Fruit fly (Drosophila melanogaster): Measurements from ENCODE around the gene CG7420.

CG7420 gene

dm6 chr2L:1473427-1473826 lies 29.3 kb downstream of the CG7420 start (continued):
- TF ChIP-seq ash1 (GFP tag; optimal IDR thresholded peaks at IDR 0.05) = no peak
- TF ChIP-seq ERR (GFP tag; optimal IDR thresholded peaks at IDR 0.05) = no peak
- no peak for TF ChIP-seq en (GFP tag; optimal IDR thresholded peaks at IDR 0.05)
- TF ChIP-seq unc-4 (GFP tag; IDR thresholded peaks at IDR 0.05; ENCODE audit: partially characterized antibody) = no peak
- TF ChIP-seq Sry-β (GFP tag; optimal IDR thresholded peaks at IDR 0.05) = no peak
- TF ChIP-seq Taf1 (GFP tag; IDR thresholded peaks at IDR 0.05) = no peak
- peak; percentile 14 for TF ChIP-seq CG15601 (tag; optimal IDR thresholded peaks at IDR 0.05)
- TF ChIP-seq kni (GFP tag; optimal IDR thresholded peaks at IDR 0.05) = no peak
- no peak for TF ChIP-seq CG11560 (tag; IDR thresholded peaks at IDR 0.05)
- TF ChIP-seq CG2889 (GFP tag; IDR thresholded peaks at IDR 0.05) = no peak
- TF ChIP-seq CG11456 (GFP tag; IDR thresholded peaks at IDR 0.05) = no peak
- TF ChIP-seq sug (tag; optimal IDR thresholded peaks at IDR 0.05) = no peak
- TF ChIP-seq PHDP (tag; optimal IDR thresholded peaks at IDR 0.05) = no peak
- no peak for TF ChIP-seq CG14860 (GFP tag; IDR thresholded peaks at IDR 0.05; ENCODE audit: partially characterized antibody)
- TF ChIP-seq CG10654 (GFP tag; optimal IDR thresholded peaks at IDR 0.05) = peak; percentile 13
- no peak for TF ChIP-seq abd-A (tag; optimal IDR thresholded peaks at IDR 0.05)
- TF ChIP-seq D (optimal IDR thresholded peaks at IDR 0.05) = no peak
- peak; percentile 57 for TF ChIP-seq D (GFP tag; optimal IDR thresholded peaks at IDR 0.05)
- no peak for TF ChIP-seq mld (GFP tag; IDR thresholded peaks at IDR 0.05; ENCODE audit: partially characterized antibody)
- peak; percentile 52 for TF ChIP-seq CG8924 (tag; optimal IDR thresholded peaks at IDR 0.05)
- TF ChIP-seq usp (GFP tag; optimal IDR thresholded peaks at IDR 0.05) = no peak
- peak; percentile 2 for TF ChIP-seq Sox102F (GFP tag; optimal IDR thresholded peaks at IDR 0.05)
- TF ChIP-seq cato (GFP tag; optimal IDR thresholded peaks at IDR 0.05; ENCODE audit: borderline replicate concordance) = no peak
- TF ChIP-seq yki (optimal IDR thresholded peaks at IDR 0.05) = no peak
- no peak for TF ChIP-seq corto (GFP tag; optimal IDR thresholded peaks at IDR 0.05)
- no peak for TF ChIP-seq Bteb2 (GFP tag; optimal IDR thresholded peaks at IDR 0.05)
- peak; percentile 42 for TF ChIP-seq CG18599 (GFP tag; optimal IDR thresholded peaks at IDR 0.05)
- peak; percentile 42 for TF ChIP-seq CG14710 (tag; optimal IDR thresholded peaks at IDR 0.05)
- no peak for TF ChIP-seq nau (GFP tag; optimal IDR thresholded peaks at IDR 0.05)
- TF ChIP-seq CG18476 (GFP tag; optimal IDR thresholded peaks at IDR 0.05) = no peak
- TF ChIP-seq CG4730 (GFP tag; IDR thresholded peaks at IDR 0.05) = peak; percentile 51
- TF ChIP-seq dysf (GFP tag; IDR thresholded peaks at IDR 0.05) = peak; percentile 64
- peak; percentile 4 for TF ChIP-seq Meics (GFP tag; optimal IDR thresholded peaks at IDR 0.05)
- no peak for TF ChIP-seq twi (tag; optimal IDR thresholded peaks at IDR 0.05)
- TF ChIP-seq CG17568 (GFP tag; optimal IDR thresholded peaks at IDR 0.05) = no peak
- TF ChIP-seq CG6791 (GFP tag; IDR thresholded peaks at IDR 0.05; ENCODE audit: partially characterized antibody) = no peak
- peak; percentile 45; the same call in 1 of the 2 replicates for TF ChIP-seq CG32532 (GFP tag; IDR thresholded peaks at IDR 0.05)
- TF ChIP-seq CG1832 (GFP tag; optimal IDR thresholded peaks at IDR 0.05) = no peak
- TF ChIP-seq H2.0 (GFP tag; IDR thresholded peaks at IDR 0.05) = peak; percentile 55
- TF ChIP-seq CG2712 (tag; optimal IDR thresholded peaks at IDR 0.05) = peak; percentile 80
- TF ChIP-seq CG8290 (GFP tag; optimal IDR thresholded peaks at IDR 0.05) = no peak
- TF ChIP-seq CG8290 (tag; optimal IDR thresholded peaks at IDR 0.05) = peak in 1 of 2 experiments; percentile 21
- no peak for TF ChIP-seq Asciz (GFP tag; optimal IDR thresholded peaks at IDR 0.05)
- no peak for TF ChIP-seq bowl (GFP tag; IDR thresholded peaks at IDR 0.05)
- no peak for TF ChIP-seq sc (optimal IDR thresholded peaks at IDR 0.05)
- TF ChIP-seq sc (GFP tag; optimal IDR thresholded peaks at IDR 0.05) = peak; percentile 16
- peak; percentile 5 to 18 for TF ChIP-seq dpn (GFP tag; optimal IDR thresholded peaks at IDR 0.05)
- 0 out of 3 replicates have a peak, but pooled peaks have one; percentile 25 for TF ChIP-seq Dbx (GFP tag; IDR thresholded peaks at IDR 0.05)
- TF ChIP-seq Hr78 (GFP tag; optimal IDR thresholded peaks at IDR 0.05) = no peak
- no peak for TF ChIP-seq CG2129 (GFP tag; IDR thresholded peaks at IDR 0.05; ENCODE audit: partially characterized antibody)
- peak; percentile 79 for TF ChIP-seq CG4404 (GFP tag; IDR thresholded peaks at IDR 0.05)
- TF ChIP-seq p53 (GFP tag; optimal IDR thresholded peaks at IDR 0.05) = no peak

All from whole organism, embryonic.